Worm (Caenorhabditis elegans) whole organism, early embryonic: ENCODE results near the gene grl-20.
A peak's percentile ranks its signal among the peaks of the same experiment; 100 is the strongest.

ENCODE experiments used
- B0310.2 ChIP-seq: sonication (generic microtip); optimal IDR thresholded peaks from 2 replicates; lab custom pipeline; 2016; ENCODE audit warnings: mild to moderate bottlenecking, missing genetic modification characterization, missing compliant biosample characterization
- F13C5.2 ChIP-seq: sonication (generic microtip); optimal IDR thresholded peaks from 2 replicates; lab custom pipeline; 2017; ENCODE audit warnings: mild to moderate bottlenecking, missing genetic modification characterization, inconsistent platforms, missing compliant biosample characterization
- aly-1 ChIP-seq: sonication (generic microtip); optimal IDR thresholded peaks from 2 replicates; lab custom pipeline; 2016; ENCODE audit warnings: missing genetic modification characterization, missing compliant biosample characterization
- ama-1 ChIP-seq: fragments of 150-350 bp; optimal IDR thresholded peaks from 2 replicates; lab custom pipeline; 2014
- ceh-13 ChIP-seq: fragments of 200-800 bp; sonication (Bioruptor generic); optimal IDR thresholded peaks from 2 replicates; lab custom pipeline; 2018; ENCODE audit warnings: mild to moderate bottlenecking, missing genetic modification characterization, missing compliant biosample characterization
- ceh-36 ChIP-seq: sonication (generic microtip); optimal IDR thresholded peaks from 2 replicates; lab custom pipeline; 2016; ENCODE audit warnings: missing genetic modification characterization, inconsistent platforms, missing compliant biosample characterization
- ets-7 ChIP-seq: sonication (generic microtip); optimal IDR thresholded peaks from 2 replicates; lab custom pipeline; 2016; ENCODE audit warnings: missing genotype, missing genetic modification characterization, missing compliant biosample characterization
- flt-1 ChIP-seq: fragments of 200-800 bp; sonication (Bioruptor generic); IDR thresholded peaks from 2 replicates; pipeline ENCODE4 v1.3.6; 2022; ENCODE audit warnings: missing genetic modification characterization, missing compliant biosample characterization
- hmbx-1 ChIP-seq: sonication (generic microtip); optimal IDR thresholded peaks from 2 replicates; lab custom pipeline; 2016; ENCODE audit warnings: mild to moderate bottlenecking, missing genetic modification characterization, missing compliant biosample characterization
- hmg-4 ChIP-seq: fragments of 200-800 bp; sonication (Bioruptor generic); optimal IDR thresholded peaks from 2 replicates; lab custom pipeline; 2018; ENCODE audit warnings: mild to moderate bottlenecking, missing genetic modification characterization, missing compliant biosample characterization
- hnd-1 ChIP-seq: sonication (generic microtip); optimal IDR thresholded peaks from 2 replicates; lab custom pipeline; 2016; ENCODE audit warnings: missing genetic modification characterization, missing compliant biosample characterization
- pes-1 ChIP-seq: fragments of 200-800 bp; sonication (Bioruptor generic); IDR thresholded peaks from 2 replicates; pipeline ENCODE4 v1.3.6; 2022; ENCODE audit warnings: missing genetic modification reagents, missing genetic modification characterization, missing compliant biosample characterization
- scrt-1 ChIP-seq: fragments of 200-800 bp; sonication (Bioruptor generic); IDR thresholded peaks from 2 replicates; pipeline ENCODE4 v1.3.6; 2022; ENCODE audit warnings: missing genetic modification characterization, missing compliant biosample characterization
- sea-1 ChIP-seq: fragments of 200-800 bp; sonication (Bioruptor generic); conservative IDR thresholded peaks from 2 replicates; pipeline ENCODE4 v1.3.6; 2022; ENCODE audit warnings: missing genetic modification characterization, missing compliant biosample characterization
- tbx-11 ChIP-seq: fragments of 200-800 bp; sonication (Bioruptor generic); IDR thresholded peaks from 2 replicates; pipeline ENCODE4 v1.3.6; 2022; ENCODE audit warnings: missing genetic modification characterization, missing compliant biosample characterization
- tbx-37 ChIP-seq: fragments of 200-800 bp; sonication (Bioruptor generic); conservative IDR thresholded peaks from 2 replicates; pipeline ENCODE4 v1.3.6; 2022; ENCODE audit warnings: missing genetic modification reagents, missing genetic modification characterization, missing compliant biosample characterization
- tra-4 ChIP-seq: sonication (generic microtip); optimal IDR thresholded peaks from 2 replicates; lab custom pipeline; 2017; ENCODE audit warnings: missing genetic modification characterization, missing compliant biosample characterization

grl-20 gene

ce11 chrIV:2113362-2114056 is 15.2 kb downstream of the grl-20 start, which contains the start of gene C23H5.8:
C23H5.8 (minus strand) TSS chrIV:2113412.
- TF ChIP-seq hmg-4 (GFP tag; lab: Kevin White, UChicago) (no peak), hnd-1 (no peak)

- no peak for TF ChIP-seq flt-1 (GFP tag; lab: Robert Waterston, UW)
- TF ChIP-seq tra-4 (tag; lab: Kevin White, UChicago), result no peak
- no peak for TF ChIP-seq tbx-37 (GFP tag; lab: Robert Waterston, UW)
- TF ChIP-seq aly-1 (tag; lab: Kevin White, UChicago), result no peak
- no peak for TF ChIP-seq pes-1 (GFP tag; lab: Robert Waterston, UW)
- no peak for TF ChIP-seq tbx-11 (GFP tag; lab: Robert Waterston, UW)
- TF ChIP-seq ceh-36 (tag; lab: Kevin White, UChicago), result no peak
- TF ChIP-seq ets-7 (tag; lab: Kevin White, UChicago), result no peak
- TF ChIP-seq hmg-4 (GFP tag; lab: Kevin White, UChicago), result no peak
- TF ChIP-seq scrt-1 (GFP tag; lab: Robert Waterston, UW), result no peak
- no peak for TF ChIP-seq sea-1
- TF ChIP-seq F13C5.2, result no peak
- no peak for TF ChIP-seq B0310.2 (tag; lab: Kevin White, UChicago)
- TF ChIP-seq ama-1 (lab: Kevin White, UChicago), result no peak
- TF ChIP-seq hmbx-1 (tag; lab: Kevin White, UChicago), result no peak
- TF ChIP-seq ceh-13 (GFP tag; lab: Kevin White, UChicago), result no peak
- TF ChIP-seq hnd-1, result no peak
Measured at ce11 chrIV:2111300-2111874, 17.3 kb downstream of the grl-20 start, which contains the start of gene che-6. che-6 (minus strand) TSS chrIV:2111408.

ce11 chrIV:2106708-2107107 is 22.0 kb downstream of the grl-20 start:
- TF ChIP-seq tra-4 (tag; lab: Kevin White, UChicago) (no peak), pes-1 (GFP tag; lab: Robert Waterston, UW) (peak; percentile 44; the same call in 1 of the 2 replicates), tbx-37 (GFP tag; lab: Robert Waterston, UW) (0 out of 2 replicates have a peak, but pooled peaks have one; percentile 11)

ce11 chrIV:2102793-2103192 is 25.9 kb downstream of the grl-20 start, which contains the start of gene C23H5.15:
C23H5.15 (minus strand) TSS chrIV:2102893.
- TF ChIP-seq flt-1 (GFP tag; lab: Robert Waterston, UW) (no peak), F13C5.2 (no peak), tra-4 (tag; lab: Kevin White, UChicago) (no peak)

- no peak for TF ChIP-seq ceh-36 (tag; lab: Kevin White, UChicago)
- TF ChIP-seq aly-1 (tag; lab: Kevin White, UChicago), result no peak
- no peak for TF ChIP-seq tbx-11 (GFP tag; lab: Robert Waterston, UW)
- no peak for TF ChIP-seq ets-7 (tag; lab: Kevin White, UChicago)
- no peak for TF ChIP-seq hnd-1
Measured at ce11 chrIV:2099771-2100170, 28.9 kb downstream of the grl-20 start, which contains the start of gene C23H5.11. C23H5.11 (minus strand) TSS chrIV:2099871.

- TF ChIP-seq scrt-1 (GFP tag; lab: Robert Waterston, UW) (no peak), flt-1 (GFP tag; lab: Robert Waterston, UW) (no peak), B0310.2 (tag; lab: Kevin White, UChicago) (no peak), ceh-36 (tag; lab: Kevin White, UChicago) (no peak), hnd-1 (no peak), tra-4 (tag; lab: Kevin White, UChicago) (no peak), ets-7 (tag; lab: Kevin White, UChicago) (no peak), tbx-37 (GFP tag; lab: Robert Waterston, UW) (no peak), F13C5.2 (no peak), ama-1 (lab: Kevin White, UChicago) (no peak), pes-1 (GFP tag; lab: Robert Waterston, UW) (no peak), tbx-11 (GFP tag; lab: Robert Waterston, UW) (no peak), hmbx-1 (tag; lab: Kevin White, UChicago) (no peak)
Measured at ce11 chrIV:2083734-2084133, 44.9 kb downstream of the grl-20 start, which contains the start of gene mca-2. mca-2 (plus strand) TSS chrIV:2084034.

- TF ChIP-seq pes-1 (GFP tag; lab: Robert Waterston, UW), result no peak
- TF ChIP-seq ceh-36 (tag; lab: Kevin White, UChicago), result no peak
- TF ChIP-seq aly-1 (tag; lab: Kevin White, UChicago), result no peak
- TF ChIP-seq tbx-11 (GFP tag; lab: Robert Waterston, UW), result no peak
- no peak for TF ChIP-seq scrt-1 (GFP tag; lab: Robert Waterston, UW)
- no peak for TF ChIP-seq hmbx-1 (tag; lab: Kevin White, UChicago)
- TF ChIP-seq flt-1 (GFP tag; lab: Robert Waterston, UW), result no peak
- TF ChIP-seq B0310.2 (tag; lab: Kevin White, UChicago), result no peak
- no peak for TF ChIP-seq hmg-4 (GFP tag; lab: Kevin White, UChicago)
- TF ChIP-seq tbx-37 (GFP tag; lab: Robert Waterston, UW), result no peak
- no peak for TF ChIP-seq hnd-1
- TF ChIP-seq ets-7 (tag; lab: Kevin White, UChicago), result no peak
- no peak for TF ChIP-seq ama-1 (lab: Kevin White, UChicago)
- TF ChIP-seq tra-4 (tag; lab: Kevin White, UChicago), result no peak
- no peak for TF ChIP-seq sea-1
Measured at ce11 chrIV:2083146-2083545, 45.5 kb downstream of the grl-20 start.
